Worm (Caenorhabditis elegans): ENCODE results near the gene Y37E11AL.2.

DNA sequence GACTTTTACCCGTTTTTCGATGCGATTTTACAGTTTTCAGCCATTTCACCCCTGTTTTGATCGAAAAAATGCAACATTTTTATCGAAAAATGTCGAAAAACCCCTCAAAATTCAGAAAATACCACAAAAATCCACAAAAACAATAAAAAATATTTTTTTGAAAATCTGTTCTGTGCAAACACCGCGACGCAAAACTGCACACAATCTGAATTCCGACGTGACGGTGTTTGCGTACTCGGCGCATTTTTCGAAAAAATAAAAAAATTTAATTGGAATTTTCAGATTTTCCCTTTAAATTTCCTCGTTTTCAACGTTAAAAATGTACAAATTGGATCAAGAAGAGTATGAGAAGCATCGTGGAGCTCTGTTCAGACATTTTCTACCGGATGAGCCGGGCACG is 27.5 kb downstream of the Y37E11AL.2 start, which contains the start of gene smgl-2:
- peak in 1 of 2 experiments; percentile 52 for TF ChIP-seq ztf-11 (tag; optimal IDR thresholded peaks at IDR 0.05)
- TF ChIP-seq dsc-1 (tag; optimal IDR thresholded peaks at IDR 0.05) = peak; percentile 82
- no peak for TF ChIP-seq nhr-84 (tag; optimal IDR thresholded peaks at IDR 0.05)
- peak; percentile 69 for TF ChIP-seq fos-1 (tag; optimal IDR thresholded peaks at IDR 0.05)
- no peak for TF ChIP-seq ama-1 (optimal IDR thresholded peaks at IDR 0.05)
- no peak for TF ChIP-seq nhr-76 (tag; optimal IDR thresholded peaks at IDR 0.05)
- peak; percentile 88 for TF ChIP-seq nhr-47 (tag; optimal IDR thresholded peaks at IDR 0.05)
- TF ChIP-seq rnt-1 (tag; optimal IDR thresholded peaks at IDR 0.05) = no peak
- TF ChIP-seq blmp-1 (tag; optimal IDR thresholded peaks at IDR 0.05) = peak; percentile 62
- no peak for TF ChIP-seq unc-62 (GFP tag; optimal IDR thresholded peaks at IDR 0.05)
- TF ChIP-seq lin-39 (tag; optimal IDR thresholded peaks at IDR 0.05) = peak; percentile 71
- TF ChIP-seq vab-15 (tag; optimal IDR thresholded peaks at IDR 0.05) = no peak
